Fruit fly (Drosophila melanogaster) whole organism, pupa: ENCODE results near the gene CG14304.

Experiments used
- CG17806 ChIP-seq: fragments of 200-800 bp; sonication (Bioruptor generic); optimal IDR thresholded peaks from 2 replicates; lab custom pipeline; 2018; ENCODE audit warnings: missing biosample characterization, mild to moderate bottlenecking, missing genetic modification characterization, moderate library complexity
- CG34367 ChIP-seq: fragments of 200-800 bp; sonication (Bioruptor generic); optimal IDR thresholded peaks from 2 replicates; lab custom pipeline; 2018; ENCODE audit warnings: missing biosample characterization, mild to moderate bottlenecking, missing genetic modification characterization
- CG8159 ChIP-seq: fragments of 200-800 bp; sonication (Bioruptor generic); optimal IDR thresholded peaks from 3 replicates; lab custom pipeline; 2018; ENCODE audit warnings: missing biosample characterization, mild to moderate bottlenecking, missing genetic modification characterization, moderate library complexity
- CG8301 ChIP-seq: fragments of 200-800 bp; sonication (Bioruptor generic); optimal IDR thresholded peaks from 2 replicates; lab custom pipeline; 2018; ENCODE audit warnings: missing biosample characterization, mild to moderate bottlenecking, missing genetic modification characterization
- CG9948 ChIP-seq: fragments of 200-800 bp; sonication (Bioruptor generic); optimal IDR thresholded peaks from 2 replicates; lab custom pipeline; 2018; ENCODE audit warnings: missing biosample characterization, mild to moderate bottlenecking, missing genetic modification characterization, moderate library complexity

DNA sequence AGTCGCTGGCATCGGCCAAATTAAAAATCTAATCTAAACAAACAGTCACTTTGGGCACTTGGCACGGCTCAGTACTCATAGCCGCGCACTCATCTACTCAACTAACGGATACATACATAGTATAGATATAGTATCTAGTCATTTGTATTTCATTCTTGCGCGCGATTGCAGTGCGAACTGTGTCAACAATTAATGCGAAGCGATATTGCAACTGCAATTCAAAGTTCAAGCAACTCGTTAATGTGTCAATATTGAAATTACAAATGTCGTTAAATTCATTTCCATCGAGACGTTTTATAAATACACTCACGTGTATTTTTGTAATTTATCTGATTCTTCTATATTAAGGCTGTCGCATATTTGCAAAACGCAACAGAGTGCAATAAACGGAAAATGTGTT lies 38.9 kb downstream of the CG14304 start:
- TF ChIP-seq CG8301 (tag; lab: Kevin White, UChicago) (no peak), CG9948 (no peak), CG8159 (tag; lab: Kevin White, UChicago) (no peak), CG34367 (tag; lab: Kevin White, UChicago) (no peak), CG17806 (no peak)
